Worm (Caenorhabditis elegans) whole organism, L4/young adult: ENCODE data around the gene Y46H3A.4.

ENCODE experiments used
- W03F9.2 ChIP-seq: fragments of 150-350 bp; optimal IDR thresholded peaks from 2 replicates; lab custom pipeline; 2014; ENCODE audit warnings: missing biosample characterization, missing genetic modification characterization
- him-1 ChIP-seq: sonication (generic microtip); optimal IDR thresholded peaks from 2 replicates; lab custom pipeline; 2016; ENCODE audit warnings: missing genotype, missing genetic modification reagents, missing genetic modification characterization, missing compliant biosample characterization

ce11 chrV:1807160-1807559, 3.8 kb downstream of the Y46H3A.4 start, which contains the start of gene srt-42:
- TF ChIP-seq him-1 (tag; lab: Kevin White, UChicago) (no peak), W03F9.2 (tag; lab: Kevin White, UChicago) (no peak)
